Worm (Caenorhabditis elegans): Measurements from ENCODE around the gene str-81.
"Not testable (repeated sequence)": the region's sequence is repeated elsewhere in the genome, so short reads cannot be mapped to it uniquely, and the experiment has no call there.

DNA sequence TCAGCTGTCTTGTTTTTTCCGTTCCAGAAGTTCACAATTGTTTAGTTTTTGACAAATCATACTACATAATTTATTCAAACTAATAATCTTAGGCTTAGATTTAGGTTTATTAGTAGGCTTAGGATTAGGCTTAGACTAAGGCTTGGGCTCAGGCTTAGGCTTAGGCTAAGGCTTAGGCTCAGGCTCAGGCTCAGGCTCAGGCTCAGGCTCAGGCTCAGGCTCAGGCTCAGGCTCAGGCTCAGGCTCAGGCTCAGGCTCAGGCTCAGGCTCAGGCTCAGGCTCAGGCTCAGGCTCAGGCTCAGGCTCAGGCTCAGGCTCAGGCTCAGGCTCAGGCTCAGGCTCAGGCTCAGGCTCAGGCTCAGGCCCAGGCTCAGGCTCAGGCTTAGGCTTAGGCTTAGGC is 21.9 kb downstream of the str-81 start:
- TF ChIP-seq F55B11.4 (tag; optimal IDR thresholded peaks at IDR 0.05; ENCODE audit: borderline replicate concordance, insufficient read depth); ztf-22 (GFP tag; optimal IDR thresholded peaks at IDR 0.05); nhr-27 (tag; optimal IDR thresholded peaks at IDR 0.05); rpc-1 (optimal IDR thresholded peaks at IDR 0.05); rpc-1 (tag; optimal IDR thresholded peaks at IDR 0.05); F57C9.4 (tag; optimal IDR thresholded peaks at IDR 0.05); ceh-91 (GFP tag; IDR thresholded peaks at IDR 0.05); T26A5.8 (tag; optimal IDR thresholded peaks at IDR 0.05); snpc-4 (GFP tag; optimal IDR thresholded peaks at IDR 0.05); snpc-4 (tag; optimal IDR thresholded peaks at IDR 0.05); nhr-90 (tag; optimal IDR thresholded peaks at IDR 0.05); F49E8.2 (tag; optimal IDR thresholded peaks at IDR 0.05; ENCODE audit: insufficient read depth); nfya-1 (tag; optimal IDR thresholded peaks at IDR 0.05; ENCODE audit: borderline replicate concordance, insufficient read depth); Y95B8A.8 (GFP tag; IDR thresholded peaks at IDR 0.05); let-607 (tag; optimal IDR thresholded peaks at IDR 0.05); dpl-1 (GFP tag; optimal IDR thresholded peaks at IDR 0.05): not testable (repeated sequence)
